Worm (Caenorhabditis elegans): ENCODE measurements around the gene srx-73.

srx-73 gene

ce11 chrV:4649649-4650384, 15.7 kb downstream of the srx-73 start:
- TF ChIP-seq pax-1 (tag; optimal IDR thresholded peaks at IDR 0.05) (no peak), zip-5 (tag; optimal IDR thresholded peaks at IDR 0.05) (no peak), unc-86 (tag; optimal IDR thresholded peaks at IDR 0.05) (no peak), ztf-16 (tag; optimal IDR thresholded peaks at IDR 0.05) (no peak), sdc-2 (tag; optimal IDR thresholded peaks at IDR 0.05) (no peak), ceh-24 (tag; optimal IDR thresholded peaks at IDR 0.05) (no peak), K09A11.1 (tag; optimal IDR thresholded peaks at IDR 0.05; ENCODE audit: insufficient read depth) (no peak), dve-1 (tag; optimal IDR thresholded peaks at IDR 0.05) (no peak), npax-4 (tag; optimal IDR thresholded peaks at IDR 0.05) (no peak), C38D4.7 (GFP tag; optimal IDR thresholded peaks at IDR 0.05) (no peak), pha-4 (tag; optimal IDR thresholded peaks at IDR 0.05) (no peak), ceh-2 (tag; optimal IDR thresholded peaks at IDR 0.05) (no peak), hlh-8 (tag; optimal IDR thresholded peaks at IDR 0.05) (no peak), gmeb-2 (tag; optimal IDR thresholded peaks at IDR 0.05) (no peak), mec-3 (tag; optimal IDR thresholded peaks at IDR 0.05; ENCODE audit: borderline replicate concordance) (no peak), ceh-45 (GFP tag; IDR thresholded peaks at IDR 0.05) (no peak), ttx-3 (tag; optimal IDR thresholded peaks at IDR 0.05) (no peak), dmd-4 (tag; optimal IDR thresholded peaks at IDR 0.05; ENCODE audit: borderline replicate concordance) (no peak), C08G9.2 (tag; optimal IDR thresholded peaks at IDR 0.05) (no peak), madf-2 (tag; optimal IDR thresholded peaks at IDR 0.05) (no peak)

ce11 chrV:4648527-4648926, 17.0 kb downstream of the srx-73 start, which contains the start of gene F41F3.8:
Gene F41F3.8 (plus strand): TSS chrV:4648827.
- no peak for TF ChIP-seq syd-9 (tag; optimal IDR thresholded peaks at IDR 0.05)
- TF ChIP-seq madf-2 (tag; optimal IDR thresholded peaks at IDR 0.05) = no peak
- TF ChIP-seq pros-1 (tag; optimal IDR thresholded peaks at IDR 0.05) = no peak
- TF ChIP-seq pag-3 (tag; optimal IDR thresholded peaks at IDR 0.05; ENCODE audit: borderline replicate concordance) = no peak
- TF ChIP-seq fkh-10 (GFP tag; optimal IDR thresholded peaks at IDR 0.05) = no peak
- TF ChIP-seq ceh-30 (tag; optimal IDR thresholded peaks at IDR 0.05) = no peak
- no peak for TF ChIP-seq K02D7.2 (tag; optimal IDR thresholded peaks at IDR 0.05)
- TF ChIP-seq fax-1 (tag; optimal IDR thresholded peaks at IDR 0.05) = no peak
- no peak for TF ChIP-seq unc-86 (tag; optimal IDR thresholded peaks at IDR 0.05)
- no peak for TF ChIP-seq unc-42 (tag; optimal IDR thresholded peaks at IDR 0.05)
- no peak for TF ChIP-seq ceh-45 (GFP tag; IDR thresholded peaks at IDR 0.05)

ce11 chrV:4647857-4648256, 17.7 kb downstream of the srx-73 start, which contains the start of gene F41F3.3:
Gene F41F3.3 (minus strand): TSS chrV:4648239.
- no peak for TF ChIP-seq odd-2 (tag; optimal IDR thresholded peaks at IDR 0.05)
- no peak for TF ChIP-seq sdc-2 (tag; optimal IDR thresholded peaks at IDR 0.05)
- TF ChIP-seq hlh-15 (tag; optimal IDR thresholded peaks at IDR 0.05) = no peak
- TF ChIP-seq che-1 (tag; optimal IDR thresholded peaks at IDR 0.05) = no peak
- TF ChIP-seq ceh-34 (tag; optimal IDR thresholded peaks at IDR 0.05) = no peak
- TF ChIP-seq ceh-9 (tag; optimal IDR thresholded peaks at IDR 0.05) = no peak
- TF ChIP-seq mec-3 (tag; optimal IDR thresholded peaks at IDR 0.05; ENCODE audit: borderline replicate concordance) = peak; percentile 67
- TF ChIP-seq pat-9 (tag; optimal IDR thresholded peaks at IDR 0.05) = no peak
- no peak for TF ChIP-seq K09A11.1 (tag; optimal IDR thresholded peaks at IDR 0.05; ENCODE audit: insufficient read depth)
- TF ChIP-seq fkh-6 (tag; optimal IDR thresholded peaks at IDR 0.05) = no peak
- no peak for TF ChIP-seq rnt-1 (tag; optimal IDR thresholded peaks at IDR 0.05)
- TF ChIP-seq ceh-19 (GFP tag; optimal IDR thresholded peaks at IDR 0.05) = no peak
- TF ChIP-seq pqm-1 (tag; optimal IDR thresholded peaks at IDR 0.05) = no peak
- TF ChIP-seq Y22D7AL.16 (tag; optimal IDR thresholded peaks at IDR 0.05) = no peak
- no peak for TF ChIP-seq syd-9 (tag; optimal IDR thresholded peaks at IDR 0.05)
- TF ChIP-seq ceh-45 (GFP tag; IDR thresholded peaks at IDR 0.05) = 0 out of 2 replicates have a peak, but pooled peaks have one; percentile 29
- TF ChIP-seq elt-4 (tag; optimal IDR thresholded peaks at IDR 0.05) = no peak
- TF ChIP-seq elt-2 (tag; optimal IDR thresholded peaks at IDR 0.05) = no peak
- peak; percentile 32 for TF ChIP-seq ceh-6 (GFP tag; optimal IDR thresholded peaks at IDR 0.05)
- TF ChIP-seq npax-4 (tag; optimal IDR thresholded peaks at IDR 0.05) = no peak
- TF ChIP-seq ceh-2 (tag; optimal IDR thresholded peaks at IDR 0.05) = peak; percentile 24
- no peak for TF ChIP-seq eyg-1 (tag; optimal IDR thresholded peaks at IDR 0.05)
- no peak for TF ChIP-seq ceh-22 (tag; optimal IDR thresholded peaks at IDR 0.05)
- TF ChIP-seq unc-55 (GFP tag; optimal IDR thresholded peaks at IDR 0.05) = no peak
- no peak for TF ChIP-seq nhr-232 (tag; optimal IDR thresholded peaks at IDR 0.05)
- peak; percentile 49 for TF ChIP-seq F13H6.1 (tag; optimal IDR thresholded peaks at IDR 0.05)
- no peak for TF ChIP-seq ceh-30 (tag; optimal IDR thresholded peaks at IDR 0.05)
- no peak for TF ChIP-seq lim-6 (tag; optimal IDR thresholded peaks at IDR 0.05)
- no peak for TF ChIP-seq C38D4.7 (GFP tag; optimal IDR thresholded peaks at IDR 0.05)
